Worm (Caenorhabditis elegans) whole organism, late embryonic: Measurements from ENCODE around the gene ZK512.1.

Source experiments
- F13H6.1 ChIP-seq: sonication (generic microtip); optimal IDR thresholded peaks from 2 replicates; lab custom pipeline; 2016; ENCODE audit warnings: missing genetic modification characterization, missing compliant biosample characterization
- K09A11.1 ChIP-seq: sonication (generic microtip); optimal IDR thresholded peaks from 2 replicates; lab custom pipeline; 2017; ENCODE audit warnings: antibody characterized with exemption, mild to moderate bottlenecking, missing genetic modification characterization, missing compliant biosample characterization; ENCODE audit not compliant: insufficient read depth
- Y22D7AL.16 ChIP-seq: sonication (generic microtip); optimal IDR thresholded peaks from 2 replicates; lab custom pipeline; 2016; ENCODE audit warnings: missing genetic modification characterization, missing compliant biosample characterization
- ahr-1 ChIP-seq: sonication (generic microtip); optimal IDR thresholded peaks from 2 replicates; lab custom pipeline; 2016; ENCODE audit warnings: missing genetic modification characterization, missing compliant biosample characterization
- ceh-14 ChIP-seq: sonication (generic microtip); optimal IDR thresholded peaks from 2 replicates; lab custom pipeline; 2016; ENCODE audit warnings: missing genotype, missing genetic modification characterization, missing compliant biosample characterization
- ceh-2 ChIP-seq: sonication (generic microtip); optimal IDR thresholded peaks from 2 replicates; lab custom pipeline; 2016; ENCODE audit warnings: missing genotype, missing genetic modification characterization, missing compliant biosample characterization
- ceh-22 ChIP-seq: sonication (generic microtip); optimal IDR thresholded peaks from 2 replicates; lab custom pipeline; 2017; ENCODE audit warnings: missing biosample characterization, missing genetic modification characterization
- ceh-24 ChIP-seq: sonication (generic microtip); optimal IDR thresholded peaks from 2 replicates; lab custom pipeline; 2016; ENCODE audit warnings: mild to moderate bottlenecking, missing genetic modification characterization, missing compliant biosample characterization
- ceh-30 ChIP-seq: fragments of 150-350 bp; optimal IDR thresholded peaks from 2 replicates; lab custom pipeline; 2014; ENCODE audit warnings: missing biosample characterization, missing genetic modification characterization
- ceh-34 ChIP-seq: sonication (generic microtip); optimal IDR thresholded peaks from 2 replicates; lab custom pipeline; 2016; ENCODE audit warnings: mild to moderate bottlenecking, missing genetic modification characterization, missing compliant biosample characterization
- ceh-48 ChIP-seq: sonication (generic microtip); optimal IDR thresholded peaks from 2 replicates; lab custom pipeline; 2016; ENCODE audit warnings: missing genetic modification characterization, inconsistent platforms, missing compliant biosample characterization
- dmd-4 ChIP-seq: sonication (generic microtip); optimal IDR thresholded peaks from 2 replicates; lab custom pipeline; 2016; ENCODE audit warnings: borderline replicate concordance, missing genetic modification characterization, missing compliant biosample characterization
- fax-1 ChIP-seq: sonication (generic microtip); optimal IDR thresholded peaks from 2 replicates; lab custom pipeline; 2016; ENCODE audit warnings: missing genotype, missing genetic modification characterization, missing compliant biosample characterization
- fkh-10 ChIP-seq: fragments of 150-350 bp; optimal IDR thresholded peaks from 2 replicates; lab custom pipeline; 2014; ENCODE audit warnings: missing biosample characterization, missing genetic modification reagents, missing genetic modification characterization
- fkh-6 ChIP-seq: sonication (generic microtip); optimal IDR thresholded peaks from 2 replicates; lab custom pipeline; 2016; ENCODE audit warnings: missing genetic modification characterization, missing compliant biosample characterization
- hlh-30 ChIP-seq: sonication (generic microtip); optimal IDR thresholded peaks from 2 replicates; lab custom pipeline; 2017; ENCODE audit warnings: antibody characterized with exemption, missing genetic modification characterization, missing compliant biosample characterization; ENCODE audit not compliant: insufficient read depth
- hlh-6 ChIP-seq: sonication (generic microtip); optimal IDR thresholded peaks from 2 replicates; lab custom pipeline; 2016; ENCODE audit warnings: missing genotype, missing genetic modification characterization, missing compliant biosample characterization
- lin-11 ChIP-seq: fragments of 200-800 bp; sonication (Bioruptor generic); optimal IDR thresholded peaks from 2 replicates; lab custom pipeline; 2018; ENCODE audit warnings: mild to moderate bottlenecking, missing genetic modification characterization, missing compliant biosample characterization
- mec-3 ChIP-seq: sonication (generic microtip); optimal IDR thresholded peaks from 2 replicates; lab custom pipeline; 2016; ENCODE audit warnings: borderline replicate concordance, missing genetic modification characterization, missing compliant biosample characterization
- nfya-1 ChIP-seq: sonication (generic microtip); optimal IDR thresholded peaks from 2 replicates; lab custom pipeline; 2017; ENCODE audit warnings: missing genetic modification characterization, mild to moderate bottlenecking, missing compliant biosample characterization, antibody characterized with exemption, moderate library complexity
- nhr-11 ChIP-seq: fragments of 150-350 bp; optimal IDR thresholded peaks from 2 replicates; lab custom pipeline; 2014; ENCODE audit warnings: missing biosample characterization, missing genetic modification characterization
- nhr-232 ChIP-seq: sonication (generic microtip); optimal IDR thresholded peaks from 2 replicates; lab custom pipeline; 2016; ENCODE audit warnings: missing genetic modification characterization, missing compliant biosample characterization
- npax-4 ChIP-seq: sonication (generic microtip); optimal IDR thresholded peaks from 2 replicates; lab custom pipeline; 2016; ENCODE audit warnings: missing genetic modification characterization, missing compliant biosample characterization
- odd-2 ChIP-seq: sonication (generic microtip); optimal IDR thresholded peaks from 2 replicates; lab custom pipeline; 2017; ENCODE audit warnings: antibody characterized with exemption, mild to moderate bottlenecking, missing genetic modification characterization, missing compliant biosample characterization
- pag-3 ChIP-seq: sonication (generic microtip); optimal IDR thresholded peaks from 2 replicates; lab custom pipeline; 2016; ENCODE audit warnings: missing compliant biosample characterization, missing genetic modification characterization, borderline replicate concordance
- pha-4 ChIP-seq: fragments of 150-350 bp; optimal IDR thresholded peaks from 2 replicates; lab custom pipeline; 2018; ENCODE audit warnings: missing biosample characterization, missing genetic modification reagents, missing genetic modification characterization
- pqm-1 ChIP-seq: sonication (generic microtip); optimal IDR thresholded peaks from 2 replicates; lab custom pipeline; 2016; ENCODE audit warnings: missing genetic modification characterization, missing compliant biosample characterization
- rnt-1 ChIP-seq: sonication (generic microtip); optimal IDR thresholded peaks from 2 replicates; lab custom pipeline; 2016; ENCODE audit warnings: missing genetic modification characterization, missing compliant biosample characterization
- sdc-2 ChIP-seq: sonication (generic microtip); optimal IDR thresholded peaks from 2 replicates; lab custom pipeline; 2016; ENCODE audit warnings: missing genotype, missing genetic modification characterization, missing compliant biosample characterization
- sox-2 ChIP-seq: fragments of 200-800 bp; sonication (Bioruptor generic); IDR thresholded peaks from 2 replicates; pipeline ENCODE4 v1.3.6; 2022; ENCODE audit warnings: missing genetic modification reagents, missing genetic modification characterization, missing compliant biosample characterization
- sox-4 ChIP-seq: sonication (generic microtip); optimal IDR thresholded peaks from 2 replicates; lab custom pipeline; 2017; ENCODE audit warnings: mild to moderate bottlenecking, missing genetic modification characterization, inconsistent platforms, missing compliant biosample characterization
- tbx-2 ChIP-seq: sonication (generic microtip); optimal IDR thresholded peaks from 2 replicates; lab custom pipeline; 2016; ENCODE audit warnings: missing genetic modification characterization, missing compliant biosample characterization
- tbx-7 ChIP-seq: sonication (generic microtip); optimal IDR thresholded peaks from 2 replicates; lab custom pipeline; 2016; ENCODE audit warnings: missing genotype, missing genetic modification characterization, missing compliant biosample characterization
- ttx-3 ChIP-seq: sonication (generic microtip); optimal IDR thresholded peaks from 2 replicates; lab custom pipeline; 2016; ENCODE audit warnings: missing genetic modification reagents, missing genetic modification characterization, missing compliant biosample characterization
- unc-42 ChIP-seq: sonication (generic microtip); optimal IDR thresholded peaks from 2 replicates; lab custom pipeline; 2016; ENCODE audit warnings: missing genotype, missing genetic modification characterization, missing compliant biosample characterization
- unc-86 ChIP-seq: sonication (generic microtip); optimal IDR thresholded peaks from 2 replicates; lab custom pipeline; 2016; ENCODE audit warnings: missing genetic modification characterization, missing compliant biosample characterization

ZK512.1 gene

DNA sequence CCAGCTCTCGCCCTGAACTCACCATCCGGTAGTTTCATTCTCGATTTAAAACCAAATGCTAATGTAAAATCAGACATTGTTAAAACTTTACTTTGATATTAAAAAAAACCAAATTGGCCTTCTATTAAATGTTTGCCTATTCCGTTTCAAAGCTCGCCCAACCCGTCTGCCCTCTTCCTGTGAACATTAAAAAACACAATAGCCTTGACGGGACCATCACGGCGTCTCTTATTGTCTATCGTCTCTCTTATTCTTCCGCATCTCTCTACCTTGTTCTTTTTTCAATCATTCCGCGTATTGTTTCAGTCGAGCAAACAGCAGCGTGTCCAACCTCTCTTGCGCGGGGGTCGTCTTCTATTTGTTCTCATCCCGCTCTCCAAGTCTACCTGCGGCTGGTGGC, at the start of gene ZK512.1:
Gene ZK512.1 (plus strand): TSS at position 301 of the 400 bp plus-strand sequence.
- peak; percentile 3 for TF ChIP-seq ceh-34
- no peak for TF ChIP-seq mec-3
- peak; percentile 38 for TF ChIP-seq ceh-2 (tag; lab: Kevin White, UChicago)
- TF ChIP-seq ceh-24 (tag; lab: Kevin White, UChicago): no peak
- peak; percentile 0 for TF ChIP-seq sdc-2 (tag; lab: Kevin White, UChicago)
- TF ChIP-seq hlh-6 (tag; lab: Kevin White, UChicago): no peak
- TF ChIP-seq unc-86 (tag; lab: Kevin White, UChicago): no peak
- TF ChIP-seq tbx-2 (tag; lab: Kevin White, UChicago): peak; percentile 37
- TF ChIP-seq Y22D7AL.16 (tag; lab: Kevin White, UChicago): no peak
- no peak for TF ChIP-seq nfya-1 (tag; lab: Kevin White, UChicago)
- no peak for TF ChIP-seq K09A11.1 (tag; lab: Kevin White, UChicago)

DNA sequence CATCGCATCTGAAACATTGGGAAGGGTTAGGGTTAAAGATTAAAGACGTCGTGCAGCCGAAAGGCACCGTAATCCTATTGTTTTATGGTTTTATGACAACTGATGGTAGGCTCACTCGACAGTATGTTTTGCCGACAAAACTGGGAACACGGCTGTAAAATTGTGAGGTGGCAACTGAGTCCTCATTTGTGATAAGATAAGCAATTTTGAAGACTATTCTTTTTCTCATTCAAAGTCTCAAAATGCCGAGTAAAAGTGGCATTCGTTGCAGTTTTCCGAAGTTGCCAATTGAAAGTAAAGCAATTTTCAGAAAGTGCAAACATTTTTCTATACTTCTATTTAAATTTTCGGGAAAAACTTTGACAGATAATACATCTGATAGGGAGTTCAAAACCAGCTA, 45.0 kb upstream of the ZK512.1 start:
- TF ChIP-seq ahr-1 (tag; lab: Kevin White, UChicago): no peak
- TF ChIP-seq nfya-1 (tag; lab: Kevin White, UChicago): no peak
- TF ChIP-seq ttx-3 (tag; lab: Kevin White, UChicago): no peak
- TF ChIP-seq sox-2 (GFP tag; lab: Robert Waterston, UW): no peak
- no peak for TF ChIP-seq fkh-10 (GFP tag; lab: Kevin White, UChicago)

DNA sequence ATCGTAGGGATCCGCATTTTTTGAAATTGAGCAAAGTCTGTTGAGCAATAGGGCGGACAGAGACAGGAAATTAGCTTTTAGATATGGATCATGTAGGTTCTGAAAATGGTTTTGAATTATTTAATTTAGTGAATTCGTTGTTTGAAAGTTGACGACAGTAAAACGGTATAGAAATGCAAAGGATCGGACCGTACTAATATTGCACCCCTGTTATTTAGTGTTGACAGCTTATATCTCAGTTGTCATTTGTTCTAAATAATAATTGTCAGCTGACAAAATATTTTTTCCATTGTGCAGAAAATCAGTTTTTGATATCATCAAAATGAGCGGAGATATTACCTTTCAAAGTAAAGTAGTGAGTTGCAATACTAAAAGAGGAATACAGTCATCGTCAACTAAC, 43.4 kb upstream of the ZK512.1 start, which contains the start of gene lin-12:
Gene lin-12 (minus strand): TSS at position 101 of the 400 bp plus-strand sequence.
- TF ChIP-seq lin-11 (no peak), ceh-22 (tag; lab: Kevin White, UChicago) (no peak), nhr-11 (tag; lab: Kevin White, UChicago) (no peak), ceh-48 (tag; lab: Kevin White, UChicago) (no peak), K09A11.1 (tag; lab: Kevin White, UChicago) (no peak), npax-4 (tag; lab: Kevin White, UChicago) (no peak), odd-2 (tag; lab: Kevin White, UChicago) (no peak), F13H6.1 (tag; lab: Kevin White, UChicago) (no peak), nfya-1 (tag; lab: Kevin White, UChicago) (no peak), tbx-7 (tag; lab: Kevin White, UChicago) (no peak)

DNA sequence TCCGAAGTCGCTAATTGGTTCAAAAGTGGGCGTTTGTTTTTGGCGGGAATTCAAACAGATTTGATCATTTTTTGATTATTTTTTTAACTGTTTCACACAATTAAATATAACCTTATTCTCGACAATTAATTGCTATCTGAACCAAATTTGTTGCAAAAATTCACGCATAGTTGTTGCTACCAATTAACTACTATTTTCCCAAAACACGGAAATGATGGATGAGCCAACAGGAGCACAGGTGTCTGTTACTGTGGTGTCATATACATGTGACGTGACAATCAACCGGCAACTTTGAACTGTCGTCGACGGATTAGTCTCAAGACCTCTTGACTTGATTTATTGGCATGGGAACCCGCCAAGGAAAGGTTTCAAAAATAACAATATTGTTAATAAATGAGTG, 42.0 kb upstream of the ZK512.1 start:
- no peak for TF ChIP-seq fkh-10 (GFP tag; lab: Kevin White, UChicago)
- no peak for TF ChIP-seq unc-86 (tag; lab: Kevin White, UChicago)
- no peak for TF ChIP-seq nhr-232 (tag; lab: Kevin White, UChicago)
- no peak for TF ChIP-seq ceh-30
- no peak for TF ChIP-seq F13H6.1 (tag; lab: Kevin White, UChicago)

DNA sequence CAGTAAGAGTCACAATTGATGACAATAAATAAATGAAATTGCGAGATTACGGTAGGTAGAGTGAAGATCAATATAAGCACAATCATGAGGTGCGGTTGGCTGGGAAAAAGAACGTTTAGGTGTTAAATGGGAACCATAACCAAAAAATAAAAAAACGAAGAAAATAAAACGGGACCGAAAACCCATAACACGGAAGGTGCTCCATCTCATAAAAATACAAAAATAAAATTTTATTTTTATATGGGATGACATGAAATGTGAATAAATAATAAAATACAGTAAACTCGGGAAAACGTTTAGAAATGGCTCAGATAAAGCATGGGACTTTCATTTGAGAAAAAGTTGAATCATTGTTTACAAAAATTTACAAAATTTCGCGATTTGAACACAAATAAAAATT, 39.2 kb upstream of the ZK512.1 start, which contains the start of gene F02A9.7:
Gene F02A9.7 (minus strand): TSS at position 101 of the 400 bp plus-strand sequence.
- TF ChIP-seq pag-3 (tag; lab: Kevin White, UChicago): no peak
- TF ChIP-seq unc-42 (tag; lab: Kevin White, UChicago): no peak
- no peak for TF ChIP-seq fkh-6 (tag; lab: Kevin White, UChicago)
- no peak for TF ChIP-seq hlh-30
- TF ChIP-seq pqm-1: no peak
- no peak for TF ChIP-seq rnt-1 (tag; lab: Kevin White, UChicago)
- no peak for TF ChIP-seq dmd-4 (tag; lab: Kevin White, UChicago)

DNA sequence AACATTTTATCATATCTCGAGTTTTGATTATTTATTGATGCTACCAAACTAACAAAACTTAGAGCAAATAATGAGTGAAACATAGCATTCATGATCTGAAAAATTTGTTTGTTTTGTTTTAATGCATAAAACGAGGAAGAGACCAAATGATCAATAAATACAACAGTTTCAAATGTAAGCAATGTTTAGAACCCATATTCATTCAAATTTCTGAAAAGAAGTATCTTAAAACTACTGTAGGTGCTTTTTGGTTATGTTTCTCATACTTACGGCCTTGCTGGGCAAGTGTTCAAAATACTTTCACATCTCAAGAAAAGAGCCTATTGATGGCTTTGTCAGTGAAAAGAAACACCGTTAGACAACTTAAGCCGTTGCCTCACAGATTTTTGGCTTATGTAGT, 37.0 kb upstream of the ZK512.1 start, which contains the start of gene F02A9.1:
Gene F02A9.1 (minus strand): TSS at position 101 of the 400 bp plus-strand sequence.
- TF ChIP-seq sox-4 (tag; lab: Kevin White, UChicago) (no peak), ceh-24 (tag; lab: Kevin White, UChicago) (no peak), sox-2 (GFP tag; lab: Robert Waterston, UW) (no peak), ceh-14 (tag; lab: Kevin White, UChicago) (no peak), rnt-1 (tag; lab: Kevin White, UChicago) (no peak), unc-86 (tag; lab: Kevin White, UChicago) (no peak), fkh-10 (GFP tag; lab: Kevin White, UChicago) (no peak), fax-1 (tag; lab: Kevin White, UChicago) (no peak), ceh-30 (no peak), ceh-2 (tag; lab: Kevin White, UChicago) (no peak), pha-4 (tag; lab: Kevin White, UChicago) (no peak), hlh-6 (tag; lab: Kevin White, UChicago) (no peak)
